Worm (Caenorhabditis elegans) whole organism, L1 larva: ENCODE results near the gene C02E7.7.

Experiments
- C16A3.4 ChIP-seq: fragments of 150-350 bp; optimal IDR thresholded peaks from 2 replicates; lab custom pipeline; 2014; ENCODE audit warnings: missing biosample characterization, missing genetic modification characterization
- F16B12.6 ChIP-seq: fragments of 150-350 bp; optimal IDR thresholded peaks from 2 replicates; lab custom pipeline; 2014; ENCODE audit warnings: missing biosample characterization, missing genetic modification characterization
- Y116A8C.19 ChIP-seq: sonication (generic microtip); optimal IDR thresholded peaks from 2 replicates; lab custom pipeline; 2016; ENCODE audit warnings: missing compliant biosample characterization, missing genetic modification characterization, borderline replicate concordance
- blmp-1 ChIP-seq: fragments of 150-350 bp; optimal IDR thresholded peaks from 2 replicates; lab custom pipeline; 2014; ENCODE audit warnings: missing biosample characterization, missing genetic modification characterization
- ceh-8 ChIP-seq: fragments of 200-800 bp; sonication (Bioruptor generic); optimal IDR thresholded peaks from 2 replicates; lab custom pipeline; 2018; ENCODE audit warnings: mild to moderate bottlenecking, missing genetic modification characterization, moderate library complexity, missing compliant biosample characterization
- dpl-1 ChIP-seq, 3 experiments: fragments of 150-350 bp in 2 of 3; sonication (generic microtip) in 1 of 3; optimal IDR thresholded peaks; 2 replicates each; lab custom pipeline; 2014 to 2017; ENCODE audit warnings: missing biosample characterization in 3 of 3, missing genetic modification characterization in 3 of 3, missing genetic modification reagents in 3 of 3
- dsc-1 ChIP-seq: sonication (generic microtip); optimal IDR thresholded peaks from 2 replicates; lab custom pipeline; 2016; ENCODE audit warnings: mild to moderate bottlenecking, missing genetic modification characterization, missing compliant biosample characterization
- egl-13 ChIP-seq: sonication (generic microtip); optimal IDR thresholded peaks from 2 replicates; lab custom pipeline; 2016; ENCODE audit warnings: missing genotype, missing genetic modification reagents, missing genetic modification characterization, missing compliant biosample characterization
- egl-27 ChIP-seq, 2 experiments: fragments of 150-350 bp in 1 of 2; sonication (generic microtip); optimal IDR thresholded peaks; 3 replicates each; lab custom pipeline; 2017 to 2018; ENCODE audit warnings: missing biosample characterization in 2 of 2, missing genetic modification characterization in 2 of 2, missing genetic modification reagents in 2 of 2
- elt-3 ChIP-seq, 6 experiments: fragments of 150-350 bp in 1 of 6; sonication (generic microtip); optimal IDR thresholded peaks; 2 replicates each; lab custom pipeline; 2017 to 2018; ENCODE audit warnings: missing biosample characterization in 6 of 6, missing genetic modification characterization in 6 of 6, inconsistent platforms in 1 of 6
- ets-5 ChIP-seq: fragments of 200-800 bp; sonication (Bioruptor generic); IDR thresholded peaks from 2 replicates; pipeline ENCODE4 v1.3.6; 2022; ENCODE audit warnings: missing genetic modification characterization, missing compliant biosample characterization
- fkh-10 ChIP-seq: sonication (generic microtip); optimal IDR thresholded peaks from 2 replicates; lab custom pipeline; 2017; ENCODE audit warnings: missing biosample characterization, missing genetic modification reagents, missing genetic modification characterization
- fkh-4 ChIP-seq: sonication (generic microtip); optimal IDR thresholded peaks from 2 replicates; lab custom pipeline; 2016; ENCODE audit warnings: missing compliant biosample characterization, missing genetic modification characterization, borderline replicate concordance
- fkh-8 ChIP-seq: sonication (generic microtip); optimal IDR thresholded peaks from 2 replicates; lab custom pipeline; 2016; ENCODE audit warnings: mild to moderate bottlenecking, missing genetic modification characterization, missing compliant biosample characterization
- grh-1 ChIP-seq: fragments of 200-800 bp; sonication (Bioruptor generic); IDR thresholded peaks from 2 replicates; pipeline ENCODE4 v1.3.6; 2022; ENCODE audit warnings: missing genetic modification reagents, missing genetic modification characterization, missing compliant biosample characterization
- hlh-17 ChIP-seq: fragments of 200-800 bp; sonication (Bioruptor generic); optimal IDR thresholded peaks from 2 replicates; lab custom pipeline; 2018; ENCODE audit warnings: missing genetic modification characterization, mild to moderate bottlenecking, missing compliant biosample characterization, moderate library complexity, borderline replicate concordance
- hlh-4 ChIP-seq: sonication (generic microtip); optimal IDR thresholded peaks from 2 replicates; lab custom pipeline; 2016; ENCODE audit warnings: mild to moderate bottlenecking, missing genetic modification characterization, missing compliant biosample characterization
- hpl-2 ChIP-seq: fragments of 150-350 bp; optimal IDR thresholded peaks from 2 replicates; lab custom pipeline; 2014; ENCODE audit warnings: missing biosample characterization, missing genetic modification reagents, missing genetic modification characterization
- irx-1 ChIP-seq: sonication (generic microtip); optimal IDR thresholded peaks from 2 replicates; lab custom pipeline; 2016; ENCODE audit warnings: missing genetic modification characterization, missing compliant biosample characterization
- isw-1 ChIP-seq: fragments of 200-800 bp; sonication (Bioruptor generic); IDR thresholded peaks from 2 replicates; pipeline ENCODE4 v1.3.6; 2022; ENCODE audit warnings: missing genetic modification characterization, missing compliant biosample characterization
- jun-1 ChIP-seq: fragments of 150-350 bp; optimal IDR thresholded peaks from 2 replicates; lab custom pipeline; 2014; ENCODE audit warnings: missing biosample characterization, missing genetic modification reagents, missing genetic modification characterization
- lin-13 ChIP-seq: fragments of 150-350 bp; optimal IDR thresholded peaks from 2 replicates; lab custom pipeline; 2014; ENCODE audit warnings: missing biosample characterization, missing genetic modification reagents, missing genetic modification characterization
- lin-14 ChIP-seq: fragments of 200-800 bp; sonication (Bioruptor generic); optimal IDR thresholded peaks from 2 replicates; lab custom pipeline; 2018; ENCODE audit warnings: mild to moderate bottlenecking, missing genetic modification characterization, moderate library complexity, missing compliant biosample characterization
- lin-35 ChIP-seq, 2 experiments: fragments of 150-350 bp; optimal IDR thresholded peaks; 2 replicates each; lab custom pipeline; 2014; ENCODE audit warnings: missing biosample characterization in 2 of 2, missing genetic modification characterization in 2 of 2, missing genetic modification reagents in 2 of 2
- lin-39 ChIP-seq: fragments of 150-350 bp; optimal IDR thresholded peaks from 2 replicates; lab custom pipeline; 2014; ENCODE audit warnings: missing biosample characterization, missing genetic modification reagents, missing genetic modification characterization
- lir-3 ChIP-seq: sonication (generic microtip); optimal IDR thresholded peaks from 2 replicates; lab custom pipeline; 2016; ENCODE audit warnings: mild to moderate bottlenecking, missing genetic modification characterization, moderate library complexity, missing compliant biosample characterization; ENCODE audit not compliant: poor library complexity
- lsy-2 ChIP-seq, 2 experiments: fragments of 150-350 bp; optimal IDR thresholded peaks; 2 replicates each; lab custom pipeline; 2014; ENCODE audit warnings: missing biosample characterization in 2 of 2, missing genetic modification characterization in 2 of 2
- mab-9 ChIP-seq: fragments of 200-800 bp; sonication (Bioruptor generic); IDR thresholded peaks from 2 replicates; pipeline ENCODE4 v1.3.6; 2022; ENCODE audit warnings: missing genetic modification reagents, missing genetic modification characterization, missing compliant biosample characterization
- mdl-1 ChIP-seq, 2 experiments: fragments of 150-350 bp; optimal IDR thresholded peaks; 2 replicates each; lab custom pipeline; 2014 to 2017; ENCODE audit warnings: missing biosample characterization in 2 of 2, missing genetic modification characterization in 2 of 2, inconsistent platforms in 1 of 2
- mef-2 ChIP-seq: fragments of 150-350 bp; optimal IDR thresholded peaks from 2 replicates; lab custom pipeline; 2014; ENCODE audit warnings: missing biosample characterization, missing genetic modification characterization
- mep-1 ChIP-seq: fragments of 150-350 bp; optimal IDR thresholded peaks from 2 replicates; lab custom pipeline; 2014; ENCODE audit warnings: missing biosample characterization, missing genetic modification characterization
- nhr-12 ChIP-seq: sonication (generic microtip); optimal IDR thresholded peaks from 2 replicates; lab custom pipeline; 2017; ENCODE audit warnings: missing biosample characterization, missing genetic modification characterization
- nhr-20 ChIP-seq: sonication (generic microtip); optimal IDR thresholded peaks from 2 replicates; lab custom pipeline; 2016; ENCODE audit warnings: mild to moderate bottlenecking, missing genetic modification characterization, missing compliant biosample characterization
- nhr-47 ChIP-seq: sonication (generic microtip); optimal IDR thresholded peaks from 2 replicates; lab custom pipeline; 2016; ENCODE audit warnings: mild to moderate bottlenecking, missing genetic modification characterization, moderate library complexity, missing compliant biosample characterization
- nhr-71 ChIP-seq: sonication (generic microtip); optimal IDR thresholded peaks from 2 replicates; lab custom pipeline; 2016; ENCODE audit warnings: mild to moderate bottlenecking, missing genetic modification characterization, moderate library complexity, missing compliant biosample characterization
- nhr-76 ChIP-seq: sonication (generic microtip); optimal IDR thresholded peaks from 2 replicates; lab custom pipeline; 2017; ENCODE audit warnings: missing biosample characterization, missing genetic modification characterization
- nhr-84 ChIP-seq: sonication (generic microtip); optimal IDR thresholded peaks from 2 replicates; lab custom pipeline; 2017; ENCODE audit warnings: missing biosample characterization, missing genetic modification characterization
- nhr-85 ChIP-seq: sonication (generic microtip); peaks from one replicate; lab custom pipeline; 2016; ENCODE audit warnings: missing genetic modification characterization, inconsistent platforms, missing compliant biosample characterization
- nhr-90 ChIP-seq: sonication (generic microtip); optimal IDR thresholded peaks from 2 replicates; lab custom pipeline; 2016; ENCODE audit warnings: mild to moderate bottlenecking, missing genetic modification characterization, missing compliant biosample characterization; ENCODE audit not compliant: poor library complexity
- rnt-1 ChIP-seq: sonication (generic microtip); optimal IDR thresholded peaks from 2 replicates; lab custom pipeline; 2016; ENCODE audit warnings: mild to moderate bottlenecking, missing genetic modification characterization, moderate library complexity, missing compliant biosample characterization
- skn-1 ChIP-seq: fragments of 150-350 bp; optimal IDR thresholded peaks from 2 replicates; lab custom pipeline; 2014; ENCODE audit warnings: missing biosample characterization, missing genetic modification characterization
- snpc-4 ChIP-seq: fragments of 150-350 bp; optimal IDR thresholded peaks from 2 replicates; lab custom pipeline; 2014; ENCODE audit warnings: missing biosample characterization, missing genetic modification characterization
- sox-4 ChIP-seq: sonication (generic microtip); optimal IDR thresholded peaks from 2 replicates; lab custom pipeline; 2016; ENCODE audit warnings: missing genetic modification characterization, missing compliant biosample characterization
- tbx-2 ChIP-seq: sonication (generic microtip); optimal IDR thresholded peaks from 2 replicates; lab custom pipeline; 2016; ENCODE audit warnings: missing genetic modification characterization, missing compliant biosample characterization
- tlp-1 ChIP-seq: fragments of 150-350 bp; optimal IDR thresholded peaks from 2 replicates; lab custom pipeline; 2014; ENCODE audit warnings: missing biosample characterization, missing genetic modification characterization
- unc-62 ChIP-seq: fragments of 150-350 bp; optimal IDR thresholded peaks from 2 replicates; lab custom pipeline; 2014; ENCODE audit warnings: missing biosample characterization, missing genetic modification reagents, missing genetic modification characterization
- unc-86 ChIP-seq: sonication (generic microtip); optimal IDR thresholded peaks from 2 replicates; lab custom pipeline; 2016; ENCODE audit warnings: missing genetic modification characterization, missing compliant biosample characterization
- vab-15 ChIP-seq: sonication (generic microtip); optimal IDR thresholded peaks from 2 replicates; lab custom pipeline; 2017; ENCODE audit warnings: missing genotype, mild to moderate bottlenecking, missing genetic modification characterization, missing compliant biosample characterization
- zag-1 ChIP-seq: fragments of 150-350 bp; optimal IDR thresholded peaks from 2 replicates; lab custom pipeline; 2014; ENCODE audit warnings: missing biosample characterization, missing genetic modification characterization
- zip-4 ChIP-seq: fragments of 200-800 bp; sonication (Bioruptor generic); optimal IDR thresholded peaks from 2 replicates; lab custom pipeline; 2018; ENCODE audit warnings: mild to moderate bottlenecking, missing genetic modification characterization, moderate library complexity, missing compliant biosample characterization

C02E7.7 gene

DNA sequence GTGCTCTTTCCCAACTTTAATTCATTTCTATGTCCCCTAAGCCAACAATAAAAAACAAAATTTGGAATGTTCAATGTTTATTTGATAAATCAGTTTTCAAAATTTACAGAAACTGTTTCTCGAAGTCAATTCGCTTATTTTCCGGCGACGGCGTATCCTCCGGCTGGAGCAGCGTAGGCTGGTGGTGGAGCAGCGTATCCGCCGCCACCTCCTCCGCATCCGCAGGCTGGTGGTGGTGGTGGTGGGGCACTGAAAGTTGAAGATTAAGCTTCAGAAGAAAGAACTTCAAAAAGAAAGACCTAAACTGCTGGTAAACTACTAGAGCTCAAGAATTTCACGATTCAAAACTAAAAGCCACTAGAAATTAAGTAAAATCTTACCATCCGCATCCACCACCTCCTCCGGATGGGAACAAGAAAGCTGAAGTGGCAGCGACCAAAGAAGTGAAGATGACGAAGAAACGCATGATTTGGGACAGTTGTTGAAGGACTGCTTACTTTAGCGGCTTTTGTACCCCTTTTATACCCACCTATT is at the start of gene C02E7.7:
Gene C02E7.7 (minus strand): TSS at position 484 of the 534 bp plus-strand sequence.
- TF ChIP-seq nhr-90 (tag; lab: Kevin White, UChicago) (no peak), tbx-2 (no peak), ceh-8 (GFP tag; lab: Kevin White, UChicago) (no peak), Y116A8C.19 (tag; lab: Kevin White, UChicago) (no peak), nhr-71 (tag; lab: Kevin White, UChicago) (no peak), jun-1 (no peak), lsy-2 (tag; optimal IDR thresholded peaks at IDR 0.05; lab: Kevin White, UChicago) (no peak), grh-1 (GFP tag; lab: Robert Waterston, UW) (no peak), skn-1 (tag; lab: Kevin White, UChicago) (no peak), hpl-2 (GFP tag; lab: Kevin White, UChicago) (no peak), unc-86 (tag; lab: Kevin White, UChicago) (no peak), zip-4 (GFP tag; lab: Kevin White, UChicago) (no peak), sox-4 (tag; lab: Kevin White, UChicago) (no peak), nhr-20 (tag; lab: Kevin White, UChicago) (no peak), lin-13 (GFP tag; lab: Kevin White, UChicago) (no peak), hlh-4 (tag; lab: Kevin White, UChicago) (no peak), egl-27 (tag; optimal IDR thresholded peaks at IDR 0.05; lab: Kevin White, UChicago) (no peak)

DNA sequence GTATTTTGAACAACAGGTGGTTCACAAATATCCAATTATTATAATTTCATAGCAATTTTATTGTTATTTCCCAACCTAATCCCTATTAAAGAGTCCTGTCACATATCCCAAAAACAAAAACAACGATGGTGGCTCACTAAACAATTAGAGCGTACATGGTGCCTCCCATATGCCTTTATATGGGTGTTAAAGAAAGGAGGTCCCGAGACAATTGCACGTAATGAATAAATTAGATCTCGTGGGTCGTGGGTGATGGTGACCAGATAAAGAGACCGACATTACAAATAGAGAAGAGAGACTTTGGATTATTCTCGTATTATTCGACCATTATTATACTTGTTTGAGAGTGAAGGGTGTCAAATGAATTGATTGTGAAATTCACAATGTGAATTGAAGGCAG is 48.9 kb upstream of the C02E7.7 start:
- no peak for TF ChIP-seq rnt-1 (tag; lab: Kevin White, UChicago)
- no peak for TF ChIP-seq tlp-1 (tag; lab: Kevin White, UChicago)
- no peak for TF ChIP-seq hlh-17 (GFP tag; lab: Kevin White, UChicago)
- TF ChIP-seq nhr-85 (tag; lab: Kevin White, UChicago) = no peak
- no peak for TF ChIP-seq nhr-76
- no peak for TF ChIP-seq mab-9
- TF ChIP-seq zag-1 = no peak
- TF ChIP-seq egl-13 = no peak
- no peak for TF ChIP-seq ets-5
- TF ChIP-seq lin-39 (tag; lab: Kevin White, UChicago) = no peak
- TF ChIP-seq mdl-1 (tag; optimal IDR thresholded peaks at IDR 0.05; lab: Kevin White, UChicago) = no peak
- TF ChIP-seq unc-62 = no peak
- TF ChIP-seq lin-35 (GFP tag; optimal IDR thresholded peaks at IDR 0.05; lab: Kevin White, UChicago) = no peak
- TF ChIP-seq irx-1 (tag; lab: Kevin White, UChicago) = no peak
- TF ChIP-seq vab-15 (tag; lab: Kevin White, UChicago) = no peak
- TF ChIP-seq snpc-4 = no peak
- no peak for TF ChIP-seq elt-3 (tag; optimal IDR thresholded peaks at IDR 0.05; lab: Kevin White, UChicago)
- no peak for TF ChIP-seq fkh-4 (tag; lab: Kevin White, UChicago)
- peak; percentile 66 for TF ChIP-seq lin-14 (GFP tag; lab: Kevin White, UChicago)
- TF ChIP-seq dpl-1 (GFP tag; optimal IDR thresholded peaks at IDR 0.05; lab: Kevin White, UChicago) = no peak
- no peak for TF ChIP-seq fkh-8 (tag; lab: Kevin White, UChicago)
- TF ChIP-seq hpl-2 (GFP tag; lab: Kevin White, UChicago) = no peak
- TF ChIP-seq F16B12.6 (tag; lab: Kevin White, UChicago) = no peak
- no peak for TF ChIP-seq lsy-2 (tag; optimal IDR thresholded peaks at IDR 0.05; lab: Kevin White, UChicago)
- no peak for TF ChIP-seq C16A3.4 (tag; lab: Kevin White, UChicago)
- no peak for TF ChIP-seq blmp-1 (tag; lab: Kevin White, UChicago)
- TF ChIP-seq dsc-1 (tag; lab: Kevin White, UChicago) = peak; percentile 60
- TF ChIP-seq nhr-71 (tag; lab: Kevin White, UChicago) = peak; percentile 15
- no peak for TF ChIP-seq isw-1 (GFP tag; lab: Robert Waterston, UW)
- no peak for TF ChIP-seq lir-3 (tag; lab: Kevin White, UChicago)
- TF ChIP-seq ceh-8 (GFP tag; lab: Kevin White, UChicago) = peak; percentile 83
- no peak for TF ChIP-seq hlh-4 (tag; lab: Kevin White, UChicago)
- no peak for TF ChIP-seq nhr-12
- TF ChIP-seq mef-2 = no peak
- TF ChIP-seq nhr-84 (tag; lab: Kevin White, UChicago) = no peak
- no peak for TF ChIP-seq skn-1 (tag; lab: Kevin White, UChicago)
- TF ChIP-seq nhr-47 = peak; percentile 10
- TF ChIP-seq fkh-10 (GFP tag; lab: Kevin White, UChicago) = no peak
- no peak for TF ChIP-seq lin-13 (GFP tag; lab: Kevin White, UChicago)
- no peak for TF ChIP-seq mep-1 (tag; lab: Kevin White, UChicago)
